Fruit fly (Drosophila melanogaster): Measurements from ENCODE around the gene Vps52.

dm6 chr2L:5489757-5490359 lies 33.8 kb downstream of the Vps52 start:
- TF ChIP-seq h (optimal IDR thresholded peaks at IDR 0.05) = no peak
- TF ChIP-seq psq (optimal IDR thresholded peaks at IDR 0.05) = no peak
- TF ChIP-seq insv (optimal IDR thresholded peaks at IDR 0.05) = no peak
- no peak for TF ChIP-seq Myc (optimal IDR thresholded peaks at IDR 0.05)
- TF ChIP-seq Sin3A (optimal IDR thresholded peaks at IDR 0.05) = no peak

Data from Kc167 (cell line).